Worm (Caenorhabditis elegans) whole organism, young adult: ENCODE data around the gene gtf-2E1.

Experiments
- B0019.2 ChIP-seq: fragments of 200-800 bp; sonication (Bioruptor generic); conservative IDR thresholded peaks from 2 replicates; pipeline ENCODE4 v1.3.6; 2022; ENCODE audit warnings: missing genetic modification reagents, missing genetic modification characterization, missing compliant biosample characterization
- B0035.1 ChIP-seq: sonication (generic microtip); optimal IDR thresholded peaks from 2 replicates; lab custom pipeline; 2016; ENCODE audit warnings: missing genetic modification characterization, mild to moderate bottlenecking, missing compliant biosample characterization, missing genotype, missing genetic modification reagents
- C06A6.2 ChIP-seq: fragments of 200-800 bp; sonication (Bioruptor generic); conservative IDR thresholded peaks from 2 replicates; pipeline ENCODE4 v1.3.6; 2022; ENCODE audit warnings: missing genetic modification characterization, missing compliant biosample characterization
- F10E7.11 ChIP-seq: sonication (generic microtip); optimal IDR thresholded peaks from 2 replicates; lab custom pipeline; 2017; ENCODE audit warnings: mild to moderate bottlenecking, missing genetic modification characterization, moderate library complexity, missing compliant biosample characterization
- F22D6.2 ChIP-seq: sonication (generic microtip); optimal IDR thresholded peaks from 2 replicates; lab custom pipeline; 2016; ENCODE audit warnings: mild to moderate bottlenecking, missing genetic modification characterization, missing compliant biosample characterization
- F37B4.10 ChIP-seq: fragments of 200-800 bp; sonication (Bioruptor generic); IDR thresholded peaks from 2 replicates; pipeline ENCODE4 v1.3.6; 2022; ENCODE audit warnings: missing genetic modification characterization, missing compliant biosample characterization
- F49E8.2 ChIP-seq: sonication (generic microtip); optimal IDR thresholded peaks from 3 replicates; lab custom pipeline; 2017; ENCODE audit warnings: missing genetic modification characterization, mild to moderate bottlenecking, missing compliant biosample characterization, antibody characterized with exemption, moderate library complexity; ENCODE audit not compliant: insufficient read depth
- F52B5.7 ChIP-seq: sonication (generic microtip); optimal IDR thresholded peaks from 2 replicates; lab custom pipeline; 2016; ENCODE audit warnings: mild to moderate bottlenecking, missing genetic modification characterization, missing compliant biosample characterization
- F55B11.4 ChIP-seq: sonication (generic microtip); optimal IDR thresholded peaks from 2 replicates; lab custom pipeline; 2016; ENCODE audit warnings: missing compliant biosample characterization, missing genetic modification characterization, borderline replicate concordance; ENCODE audit not compliant: insufficient read depth
- F57A8.1 ChIP-seq: fragments of 200-800 bp; sonication (Bioruptor generic); optimal IDR thresholded peaks from 2 replicates; lab custom pipeline; 2018; ENCODE audit warnings: mild to moderate bottlenecking, missing genetic modification characterization, moderate library complexity, missing compliant biosample characterization
- F57C9.4 ChIP-seq: sonication (generic microtip); optimal IDR thresholded peaks from 2 replicates; lab custom pipeline; 2017; ENCODE audit warnings: mild to moderate bottlenecking, missing genetic modification characterization, missing compliant biosample characterization
- K11D2.4 ChIP-seq: fragments of 200-800 bp; sonication (Bioruptor generic); IDR thresholded peaks from 2 replicates; pipeline ENCODE4 v1.3.6; 2022; ENCODE audit warnings: missing genetic modification reagents, missing genetic modification characterization, missing compliant biosample characterization
- T07F8.4 ChIP-seq: sonication (generic microtip); optimal IDR thresholded peaks from 2 replicates; lab custom pipeline; 2016; ENCODE audit warnings: mild to moderate bottlenecking, missing genetic modification characterization, moderate library complexity, missing compliant biosample characterization
- Y53G8AR.9 ChIP-seq: fragments of 200-800 bp; sonication (Bioruptor generic); conservative IDR thresholded peaks from 2 replicates; pipeline ENCODE4 v1.3.6; 2022; ENCODE audit warnings: missing genetic modification reagents, missing genetic modification characterization, missing compliant biosample characterization
- Y56A3A.18 ChIP-seq: fragments of 200-800 bp; sonication (Bioruptor generic); IDR thresholded peaks from 2 replicates; pipeline ENCODE4 v1.3.6; 2022; ENCODE audit warnings: missing genetic modification reagents, missing genetic modification characterization, missing compliant biosample characterization
- ama-1 ChIP-seq, 3 experiments: fragments of 150-350 bp in 1 of 3; sonication (generic microtip) in 2 of 3; optimal IDR thresholded peaks; 2 replicates each; lab custom pipeline; 2014 to 2018; ENCODE audit warnings: missing biosample characterization in 2 of 3, missing genetic modification characterization in 2 of 3, missing genetic modification reagents in 2 of 3
- bed-1 ChIP-seq: fragments of 200-800 bp; sonication (Bioruptor generic); IDR thresholded peaks from 2 replicates; pipeline ENCODE4 v1.3.6; 2022; ENCODE audit warnings: missing genetic modification reagents, missing genetic modification characterization, missing compliant biosample characterization
- bed-2 ChIP-seq: fragments of 200-800 bp; sonication (Bioruptor generic); IDR thresholded peaks from 2 replicates; pipeline ENCODE4 v1.3.6; 2022; ENCODE audit warnings: missing genetic modification reagents, missing genetic modification characterization, missing compliant biosample characterization
- ceh-27 ChIP-seq: fragments of 200-800 bp; sonication (Bioruptor generic); optimal IDR thresholded peaks from 2 replicates; lab custom pipeline; 2018; ENCODE audit warnings: mild to moderate bottlenecking, missing genetic modification characterization, moderate library complexity, missing compliant biosample characterization
- ceh-40 ChIP-seq: fragments of 200-800 bp; sonication (Bioruptor generic); IDR thresholded peaks from 2 replicates; pipeline ENCODE4 v1.3.6; 2022; ENCODE audit warnings: missing genetic modification characterization, missing compliant biosample characterization
- die-1 ChIP-seq: sonication (generic microtip); optimal IDR thresholded peaks from 2 replicates; lab custom pipeline; 2016; ENCODE audit warnings: missing genotype, mild to moderate bottlenecking, missing genetic modification characterization, missing compliant biosample characterization
- egl-44 ChIP-seq: fragments of 200-800 bp; sonication (Bioruptor generic); IDR thresholded peaks from 2 replicates; pipeline ENCODE4 v1.3.6; 2022; ENCODE audit warnings: missing genetic modification reagents, missing genetic modification characterization, missing compliant biosample characterization
- him-1 ChIP-seq: sonication (generic microtip); optimal IDR thresholded peaks from 2 replicates; lab custom pipeline; 2016; ENCODE audit warnings: missing genotype, missing genetic modification reagents, missing genetic modification characterization, missing compliant biosample characterization
- hlh-26 ChIP-seq: fragments of 200-800 bp; sonication (Bioruptor generic); conservative IDR thresholded peaks from 2 replicates; pipeline ENCODE4 v1.3.6; 2022; ENCODE audit warnings: missing genetic modification reagents, missing genetic modification characterization, missing compliant biosample characterization
- hmg-1.2 ChIP-seq: fragments of 200-800 bp; sonication (Bioruptor generic); IDR thresholded peaks from 2 replicates; pipeline ENCODE4 v1.3.6; 2022; ENCODE audit warnings: missing genetic modification reagents, missing genetic modification characterization, missing compliant biosample characterization
- hrde-1 ChIP-seq: sonication (generic microtip); optimal IDR thresholded peaks from 2 replicates; lab custom pipeline; 2016; ENCODE audit warnings: missing genetic modification characterization, mild to moderate bottlenecking, missing compliant biosample characterization, moderate library complexity, missing genotype, missing genetic modification reagents, borderline replicate concordance
- lin-26 ChIP-seq: fragments of 200-800 bp; sonication (Bioruptor generic); IDR thresholded peaks from 2 replicates; pipeline ENCODE4 v1.3.6; 2022; ENCODE audit warnings: missing genetic modification reagents, missing genetic modification characterization, missing compliant biosample characterization
- lin-40 ChIP-seq: sonication (generic microtip); optimal IDR thresholded peaks from 2 replicates; lab custom pipeline; 2016; ENCODE audit warnings: missing genetic modification characterization, mild to moderate bottlenecking, missing compliant biosample characterization, missing genotype, missing genetic modification reagents
- lsy-27 ChIP-seq: sonication (generic microtip); optimal IDR thresholded peaks from 2 replicates; lab custom pipeline; 2017; ENCODE audit warnings: missing genetic modification characterization, mild to moderate bottlenecking, missing compliant biosample characterization, antibody characterized with exemption, missing genotype, borderline replicate concordance; ENCODE audit not compliant: insufficient read depth
- nfya-2 ChIP-seq: fragments of 200-800 bp; sonication (Bioruptor generic); IDR thresholded peaks from 2 replicates; pipeline ENCODE4 v1.3.6; 2022; ENCODE audit warnings: missing genetic modification reagents, missing genetic modification characterization, missing compliant biosample characterization
- nfyb-1 ChIP-seq: fragments of 200-800 bp; sonication (Bioruptor generic); IDR thresholded peaks from 2 replicates; pipeline ENCODE4 v1.3.6; 2022; ENCODE audit warnings: missing genetic modification reagents, missing genetic modification characterization, missing compliant biosample characterization
- nhr-80 ChIP-seq: sonication (generic microtip); optimal IDR thresholded peaks from 2 replicates; lab custom pipeline; 2016; ENCODE audit warnings: missing genetic modification characterization, missing compliant biosample characterization
- nhr-90 ChIP-seq: sonication (generic microtip); optimal IDR thresholded peaks from 2 replicates; lab custom pipeline; 2016; ENCODE audit warnings: missing genotype, mild to moderate bottlenecking, missing genetic modification characterization, missing compliant biosample characterization
- pha-4 ChIP-seq: fragments of 150-350 bp; sonication (generic microtip); optimal IDR thresholded peaks from 2 replicates; lab custom pipeline; 2014; ENCODE audit warnings: missing biosample characterization, missing genetic modification reagents, missing genetic modification characterization
- rpc-1 ChIP-seq, 2 experiments: fragments of 150-350 bp in 1 of 2; sonication (generic microtip) in 1 of 2; optimal IDR thresholded peaks; 2 replicates each; lab custom pipeline; 2014 to 2018; ENCODE audit warnings: missing biosample characterization in 1 of 2, missing genetic modification characterization in 1 of 2, missing genetic modification reagents in 1 of 2, missing genotype in 1 of 2
- sdz-38 ChIP-seq: sonication (generic microtip); optimal IDR thresholded peaks from 2 replicates; lab custom pipeline; 2016; ENCODE audit warnings: missing genotype, missing genetic modification characterization, missing compliant biosample characterization
- snpc-1.1 ChIP-seq: sonication (generic microtip); optimal IDR thresholded peaks from 2 replicates; lab custom pipeline; 2017; ENCODE audit warnings: missing genetic modification characterization, mild to moderate bottlenecking, missing compliant biosample characterization, antibody characterized with exemption, moderate library complexity, missing genotype, missing genetic modification reagents; ENCODE audit not compliant: insufficient read depth
- snpc-1.3 ChIP-seq: sonication (generic microtip); optimal IDR thresholded peaks from 2 replicates; lab custom pipeline; 2017; ENCODE audit warnings: missing genetic modification characterization, mild to moderate bottlenecking, missing compliant biosample characterization, antibody characterized with exemption, moderate library complexity, missing genotype, missing genetic modification reagents; ENCODE audit not compliant: insufficient read depth
- snpc-3.4 ChIP-seq: sonication (generic microtip); optimal IDR thresholded peaks from 2 replicates; lab custom pipeline; 2017; ENCODE audit warnings: missing genetic modification characterization, mild to moderate bottlenecking, missing compliant biosample characterization, antibody characterized with exemption, moderate library complexity, missing genotype, missing genetic modification reagents
- somi-1 ChIP-seq: fragments of 200-800 bp; sonication (Bioruptor generic); optimal IDR thresholded peaks from 2 replicates; lab custom pipeline; 2018; ENCODE audit warnings: mild to moderate bottlenecking, missing genetic modification characterization, missing compliant biosample characterization
- sptf-2 ChIP-seq: fragments of 200-800 bp; sonication (Bioruptor generic); optimal IDR thresholded peaks from 2 replicates; lab custom pipeline; 2018; ENCODE audit warnings: mild to moderate bottlenecking, missing genetic modification characterization, missing compliant biosample characterization
- tbx-9 ChIP-seq: sonication (generic microtip); optimal IDR thresholded peaks from 2 replicates; lab custom pipeline; 2016; ENCODE audit warnings: borderline replicate concordance, missing genetic modification characterization, inconsistent platforms, missing compliant biosample characterization
- tlf-1 ChIP-seq: fragments of 200-800 bp; sonication (Bioruptor generic); optimal IDR thresholded peaks from 2 replicates; lab custom pipeline; 2018; ENCODE audit warnings: mild to moderate bottlenecking, missing genetic modification characterization, missing compliant biosample characterization
- xnd-1 ChIP-seq: sonication (generic microtip); optimal IDR thresholded peaks from 2 replicates; lab custom pipeline; 2016; ENCODE audit warnings: missing genotype, missing genetic modification reagents, missing genetic modification characterization, missing compliant biosample characterization
- ztf-25 ChIP-seq: fragments of 200-800 bp; sonication (Bioruptor generic); IDR thresholded peaks from 2 replicates; pipeline ENCODE4 v1.3.6; 2022; ENCODE audit warnings: missing genetic modification reagents, missing genetic modification characterization, missing compliant biosample characterization
- ztf-28 ChIP-seq: fragments of 200-800 bp; sonication (Bioruptor generic); IDR thresholded peaks from 2 replicates; pipeline ENCODE4 v1.3.6; 2022; ENCODE audit warnings: missing genetic modification reagents, missing genetic modification characterization, missing compliant biosample characterization

gtf-2E1 gene

ce11 chrIV:17278363-17278762, 23.3 kb downstream of the gtf-2E1 start (continued):
- TF ChIP-seq pha-4 (tag; lab: Kevin White, UChicago) = peak; percentile 97
- no peak for TF ChIP-seq F57A8.1 (GFP tag; lab: Kevin White, UChicago)
- TF ChIP-seq ama-1 (optimal IDR thresholded peaks at IDR 0.05; lab: Kevin White, UChicago) = peak; percentile 44
- peak in 1 of 2 experiments; percentile 74 for TF ChIP-seq ama-1 (GFP tag; optimal IDR thresholded peaks at IDR 0.05; lab: Kevin White, UChicago)
- peak; percentile 91 for TF ChIP-seq C06A6.2 (GFP tag; lab: Robert Waterston, UW)
- TF ChIP-seq K11D2.4 (GFP tag; lab: Robert Waterston, UW) = peak; percentile 96
- TF ChIP-seq nfyb-1 (GFP tag; lab: Robert Waterston, UW) = peak; percentile 95
- peak; percentile 23 for TF ChIP-seq him-1
- no peak for TF ChIP-seq bed-1 (GFP tag; lab: Robert Waterston, UW)
- TF ChIP-seq rpc-1 (optimal IDR thresholded peaks at IDR 0.05; lab: Kevin White, UChicago) = peak; percentile 80
- no peak for TF ChIP-seq rpc-1 (tag; optimal IDR thresholded peaks at IDR 0.05; lab: Kevin White, UChicago)
- 0 out of 2 replicates have a peak, but pooled peaks have one; percentile 38 for TF ChIP-seq Y56A3A.18 (GFP tag; lab: Robert Waterston, UW)
- TF ChIP-seq snpc-1.3 (tag; lab: Kevin White, UChicago) = peak; percentile 61
- TF ChIP-seq ceh-27 (GFP tag; lab: Kevin White, UChicago) = peak; percentile 96
- no peak for TF ChIP-seq sptf-2 (GFP tag; lab: Kevin White, UChicago)
- 0 out of 2 replicates have a peak, but pooled peaks have one; percentile 33 for TF ChIP-seq ztf-25 (GFP tag; lab: Robert Waterston, UW)
- no peak for TF ChIP-seq snpc-1.1 (tag; lab: Kevin White, UChicago)
- peak; percentile 97 for TF ChIP-seq Y53G8AR.9
- peak; percentile 91 for TF ChIP-seq hmg-1.2 (GFP tag; lab: Robert Waterston, UW)
- TF ChIP-seq F55B11.4 = no peak
- peak; percentile 74 for TF ChIP-seq hrde-1 (tag; lab: Kevin White, UChicago)
- TF ChIP-seq F37B4.10 (GFP tag; lab: Robert Waterston, UW) = no peak
- peak; percentile 81 for TF ChIP-seq F10E7.11 (tag; lab: Kevin White, UChicago)
- TF ChIP-seq lin-26 (GFP tag; lab: Robert Waterston, UW) = peak; percentile 68
- TF ChIP-seq F22D6.2 (tag; lab: Kevin White, UChicago) = peak; percentile 85
- TF ChIP-seq nfya-2 = no peak
- TF ChIP-seq lsy-27 (tag; lab: Kevin White, UChicago) = peak; percentile 1
- no peak for TF ChIP-seq F57C9.4
- TF ChIP-seq ceh-40 (GFP tag; lab: Robert Waterston, UW) = peak; percentile 71; the same call in 1 of the 2 replicates
- peak; percentile 57 for TF ChIP-seq xnd-1 (tag; lab: Kevin White, UChicago)
- TF ChIP-seq die-1 (tag; lab: Kevin White, UChicago) = peak; percentile 24
- TF ChIP-seq sdz-38 (tag; lab: Kevin White, UChicago) = no peak
- TF ChIP-seq tlf-1 (GFP tag; lab: Kevin White, UChicago) = peak; percentile 99
- peak; percentile 98 for TF ChIP-seq somi-1
- peak; percentile 93 for TF ChIP-seq F52B5.7 (tag; lab: Kevin White, UChicago)
- TF ChIP-seq B0019.2 = peak; percentile 80
- TF ChIP-seq hlh-26 = no peak
- peak; percentile 99 for TF ChIP-seq lin-40 (tag; lab: Kevin White, UChicago)
- peak; percentile 92 for TF ChIP-seq ztf-28 (GFP tag; lab: Robert Waterston, UW)
- peak; percentile 49 for TF ChIP-seq nhr-80 (tag; lab: Kevin White, UChicago)
- peak; percentile 88 for TF ChIP-seq F49E8.2
- TF ChIP-seq tbx-9 = peak; percentile 35
- peak; percentile 91 for TF ChIP-seq B0035.1 (tag; lab: Kevin White, UChicago)
- TF ChIP-seq T07F8.4 (tag; lab: Kevin White, UChicago) = no peak
- peak; percentile 61; the same call in 1 of the 2 replicates for TF ChIP-seq egl-44 (GFP tag; lab: Robert Waterston, UW)
- TF ChIP-seq bed-2 (GFP tag; lab: Robert Waterston, UW) = peak; percentile 77
- TF ChIP-seq snpc-3.4 (tag; lab: Kevin White, UChicago) = peak; percentile 80
- TF ChIP-seq nhr-90 (tag; lab: Kevin White, UChicago) = peak; percentile 64
